Worm (Caenorhabditis elegans) whole organism, dauer: ENCODE data around the gene xbx-9.

ENCODE experiments used
- unc-62 ChIP-seq: sonication (generic microtip); optimal IDR thresholded peaks from 2 replicates; lab custom pipeline; 2017; ENCODE audit warnings: missing biosample characterization, missing genetic modification reagents, missing genetic modification characterization

xbx-9 gene

DNA sequence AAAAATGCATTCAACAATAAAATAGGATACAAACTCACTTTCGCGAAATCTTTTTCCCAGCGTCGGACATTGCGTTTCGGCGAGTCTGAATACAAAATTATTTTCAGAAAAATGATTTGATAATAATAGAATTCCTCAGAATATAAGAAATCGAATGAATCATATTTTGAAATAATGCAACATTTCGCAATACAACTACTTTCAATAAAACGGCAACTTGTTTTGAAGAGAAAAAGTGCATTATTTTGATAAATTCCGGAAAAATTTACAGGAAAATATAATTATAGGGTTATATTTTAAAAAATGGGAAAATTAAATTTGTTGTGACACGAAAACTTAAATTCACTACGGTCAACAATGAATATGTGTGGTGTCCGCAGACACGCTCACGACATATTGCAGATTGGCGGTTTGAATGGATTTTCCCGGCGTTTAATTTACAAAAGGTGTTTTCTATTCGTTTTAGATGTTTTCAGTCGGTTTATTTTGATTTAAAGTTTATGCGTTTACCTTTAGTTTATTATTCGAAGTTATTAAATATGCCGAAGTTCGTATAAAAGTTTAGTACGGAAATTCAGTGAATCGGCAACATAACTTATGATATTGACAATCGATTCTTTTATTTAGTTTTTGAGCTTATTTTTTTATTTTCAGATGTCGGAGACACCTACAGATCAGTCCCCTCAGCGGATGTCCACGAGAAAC, 29.4 kb downstream of the xbx-9 start, which contains the start of the genes abcf-1 and scc-3:
abcf-1 (minus strand) TSS at position 85 of the 705 bp plus-strand sequence.
scc-3 (plus strand) TSS at position 655 of the 705 bp plus-strand sequence.
- TF ChIP-seq unc-62 (GFP tag; lab: Kevin White, UChicago): no peak

DNA sequence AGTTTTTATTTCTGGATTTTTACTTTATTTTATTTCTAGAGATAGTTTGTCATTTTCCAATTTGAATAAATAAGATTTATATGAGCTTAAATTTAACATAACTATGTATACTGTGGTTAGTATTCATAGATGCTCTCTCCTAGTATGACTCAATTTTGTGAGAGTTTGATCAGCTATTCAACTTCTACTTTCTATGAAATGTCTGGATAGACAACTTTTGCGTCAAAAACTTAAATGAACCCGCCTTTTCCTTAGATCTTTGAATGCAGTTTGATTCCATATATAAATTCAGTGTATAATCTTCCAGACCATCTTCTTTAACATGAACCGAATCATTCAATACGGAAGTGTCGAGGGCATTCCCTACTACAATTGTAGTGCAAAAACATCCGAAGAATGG, 34.9 kb downstream of the xbx-9 start, which contains the start of gene srt-43:
srt-43 (plus strand) TSS at position 301 of the 400 bp plus-strand sequence.
- TF ChIP-seq unc-62 (GFP tag; lab: Kevin White, UChicago): no peak

DNA sequence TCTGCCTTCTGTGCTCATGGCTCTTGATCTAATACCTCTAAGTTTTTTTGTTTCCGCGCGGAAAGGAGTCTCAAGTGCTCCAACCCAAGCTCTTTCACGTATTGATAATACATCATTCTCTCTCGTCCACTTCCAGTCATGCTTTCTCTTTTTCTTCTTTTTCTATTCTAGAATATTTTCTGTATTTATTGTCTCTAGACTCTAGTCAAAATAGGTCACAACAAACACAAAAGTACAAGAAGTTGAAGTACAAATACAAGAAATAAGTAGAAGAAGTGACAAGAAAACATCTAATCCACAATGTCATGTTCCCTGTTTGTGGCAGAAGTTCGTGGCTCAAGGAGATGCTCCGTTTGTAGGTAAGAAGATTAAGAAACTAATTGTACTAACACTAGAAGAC, 39.2 kb downstream of the xbx-9 start, which contains the start of gene ZC455.1:
ZC455.1 (plus strand) TSS at position 301 of the 400 bp plus-strand sequence.
- TF ChIP-seq unc-62 (GFP tag; lab: Kevin White, UChicago): no peak

DNA sequence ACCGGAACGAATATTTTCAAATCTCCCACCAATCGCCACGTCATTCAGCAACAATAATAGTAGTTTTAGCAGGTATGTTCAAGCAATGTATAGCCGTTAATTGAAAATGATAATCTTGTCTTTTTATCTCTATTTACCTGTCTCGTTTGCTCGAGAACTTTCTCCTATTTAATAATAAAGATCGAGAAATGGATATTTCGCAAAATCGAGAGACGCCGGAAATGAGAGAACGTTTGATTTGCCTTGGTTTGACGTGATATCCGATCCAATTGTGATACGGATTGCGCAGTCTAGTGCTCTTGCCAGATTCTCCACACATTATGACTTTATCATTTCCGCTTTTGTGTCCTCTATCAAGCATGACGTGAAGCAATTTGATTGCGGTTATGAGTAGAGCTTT, 39.9 kb downstream of the xbx-9 start:
- TF ChIP-seq unc-62 (GFP tag; lab: Kevin White, UChicago): no peak

DNA sequence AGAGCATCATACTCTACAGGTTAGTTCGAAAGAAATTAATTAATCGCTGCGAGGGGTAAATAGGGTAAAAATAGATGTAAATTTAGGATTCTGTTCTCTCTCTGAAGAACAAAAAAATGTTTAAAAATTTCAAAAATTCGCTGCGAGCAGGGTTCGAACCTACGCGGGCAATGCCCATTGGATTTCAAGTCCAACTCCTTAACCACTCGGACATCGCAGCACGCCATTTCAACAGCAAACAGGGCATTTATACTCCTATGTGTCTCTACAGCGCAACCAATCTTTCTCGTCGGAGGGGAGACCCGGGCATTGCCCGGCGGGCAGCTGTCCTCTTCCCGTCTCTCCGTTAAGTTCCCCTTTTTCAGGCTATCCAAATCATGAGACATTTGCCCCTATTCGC, 46.2 kb downstream of the xbx-9 start:
- TF ChIP-seq unc-62 (GFP tag; lab: Kevin White, UChicago): no peak

- TF ChIP-seq unc-62 (GFP tag; lab: Kevin White, UChicago): no peak
Observed at ce11 chrV:12784861-12785260, 50.9 kb downstream of the xbx-9 start, which contains the start of gene sre-20. TSS of gene sre-20 (minus strand) at chrV:12784961.
